Worm (Caenorhabditis elegans) whole organism, L4 larva: Measurements from ENCODE around the gene flp-7.

Experiments
- Y105C5A.15 ChIP-seq: fragments of 200-800 bp; sonication (Bioruptor generic); IDR thresholded peaks from 2 replicates; pipeline ENCODE4 v1.3.6; 2022; ENCODE audit warnings: missing genetic modification characterization, missing compliant biosample characterization
- lin-39 ChIP-seq: fragments of 150-350 bp; optimal IDR thresholded peaks from 2 replicates; lab custom pipeline; 2014; ENCODE audit warnings: missing biosample characterization, missing genetic modification reagents, missing genetic modification characterization
- lsy-2 ChIP-seq, 2 experiments: fragments of 150-350 bp in 1 of 2; sonication (generic microtip) in 1 of 2; optimal IDR thresholded peaks; 2 replicates each; lab custom pipeline; 2014 to 2017; ENCODE audit warnings: missing biosample characterization in 2 of 2, missing genetic modification characterization in 2 of 2
- mxl-3 ChIP-seq: fragments of 200-800 bp; sonication (Bioruptor generic); optimal IDR thresholded peaks from 2 replicates; lab custom pipeline; 2018; ENCODE audit warnings: mild to moderate bottlenecking, missing genetic modification characterization, missing compliant biosample characterization
- nhr-6 ChIP-seq: fragments of 150-350 bp; optimal IDR thresholded peaks from 2 replicates; lab custom pipeline; 2014; ENCODE audit warnings: missing biosample characterization, missing genetic modification characterization
- nhr-76 ChIP-seq: fragments of 150-350 bp; optimal IDR thresholded peaks from 2 replicates; lab custom pipeline; 2014; ENCODE audit warnings: missing biosample characterization, missing genetic modification characterization

DNA sequence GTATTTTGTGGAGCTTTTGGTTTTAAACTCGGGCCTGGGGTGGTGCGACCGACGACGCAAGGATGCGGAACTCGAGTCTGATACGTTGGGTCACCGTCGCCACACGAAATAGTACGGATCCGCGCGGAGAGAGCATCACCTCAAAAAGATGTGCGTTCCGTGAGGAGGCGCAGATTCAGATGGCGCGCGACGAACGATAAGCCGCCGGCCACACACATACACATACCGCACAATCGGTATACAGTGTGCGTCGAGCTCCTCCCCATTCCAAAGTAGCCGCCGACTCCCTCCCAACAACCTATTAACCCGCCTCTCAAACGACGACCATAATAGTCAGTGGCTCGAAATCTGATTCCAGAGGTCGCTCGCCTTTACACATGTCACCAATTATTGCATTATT is 4.4 kb downstream of the flp-7 start, which contains the start of gene F49E10.2:
- TF ChIP-seq nhr-76 (tag; lab: Kevin White, UChicago) (no peak), mxl-3 (GFP tag; lab: Kevin White, UChicago) (no peak), Y105C5A.15 (no peak), nhr-6 (tag; lab: Kevin White, UChicago) (no peak), lin-39 (tag; lab: Kevin White, UChicago) (no peak), lsy-2 (tag; optimal IDR thresholded peaks at IDR 0.05; lab: Kevin White, UChicago) (no peak)
